Fruit fly (Drosophila melanogaster) whole organism: ENCODE data around the gene Sfp24F.

Experiments used
- CG8478 ChIP-seq: fragments of >200 bp; optimal IDR thresholded peaks from 2 replicates; lab custom pipeline; 2018; ENCODE audit warnings: inconsistent platforms
- Dll ChIP-seq: fragments of >200 bp; optimal IDR thresholded peaks from 2 replicates; lab custom pipeline; 2017
- pan ChIP-seq: fragments of >200 bp; optimal IDR thresholded peaks from 2 replicates; lab custom pipeline; 2017
- psq ChIP-seq: fragments of >200 bp; optimal IDR thresholded peaks from 2 replicates; lab custom pipeline; 2017
- usp ChIP-seq: fragments of >200 bp; optimal IDR thresholded peaks from 2 replicates; lab custom pipeline; 2017; ENCODE audit warnings: missing biosample characterization, missing genetic modification characterization, mixed read lengths

DNA sequence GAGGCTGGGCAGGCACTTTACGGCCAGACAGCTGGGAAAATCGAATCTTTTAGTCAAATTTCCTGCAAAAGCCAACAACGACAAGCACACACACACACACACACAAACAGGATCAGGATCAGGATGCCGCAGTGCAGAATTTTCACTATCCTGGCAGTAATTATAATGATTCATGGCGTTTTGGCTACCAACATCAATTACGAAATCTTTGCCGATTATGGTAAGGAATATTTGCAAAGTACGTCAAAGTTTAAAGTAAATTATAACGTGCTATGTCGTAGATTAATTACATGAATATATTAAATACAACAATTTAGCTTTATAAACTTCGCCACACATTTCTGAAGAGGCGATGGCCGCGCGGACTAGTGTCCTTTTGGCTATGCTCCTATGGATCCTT is 8.3 kb downstream of the Sfp24F start, which contains the start of the genes CG34177 and CG34178:
- TF ChIP-seq pan (lab: Kevin White, UChicago) (no peak), psq (lab: Kevin White, UChicago) (no peak), CG8478 (lab: Kevin White, UChicago) (no peak), usp (GFP tag; lab: Kevin White, UChicago) (no peak), Dll (lab: Kevin White, UChicago) (no peak)
